Worm (Caenorhabditis elegans): ENCODE results near the gene hat-1.

Gene hat-1

ce11 chrIII:10396891-10397502, 10.1 kb downstream of the hat-1 start:
- TF ChIP-seq ces-1 (GFP tag; optimal IDR thresholded peaks at IDR 0.05) (no peak), lin-13 (GFP tag; optimal IDR thresholded peaks at IDR 0.05) (no peak), grh-1 (GFP tag; IDR thresholded peaks at IDR 0.05) (no peak), lin-14 (GFP tag; optimal IDR thresholded peaks at IDR 0.05) (peak; percentile 52), ets-5 (GFP tag; IDR thresholded peaks at IDR 0.05) (no peak), nhr-84 (tag; optimal IDR thresholded peaks at IDR 0.05) (no peak), elt-3 (tag; optimal IDR thresholded peaks at IDR 0.05) (no peak), unc-62 (GFP tag; optimal IDR thresholded peaks at IDR 0.05) (no peak)

ce11 chrIII:10395990-10396389, 11.1 kb downstream of the hat-1 start, which contains the start of gene M03C11.1:
Gene M03C11.1, minus strand, starts transcription at chrIII:10396090.
- TF ChIP-seq ceh-88 (GFP tag; IDR thresholded peaks at IDR 0.05) (no peak), lsy-2 (tag; optimal IDR thresholded peaks at IDR 0.05) (peak in 1 of 2 experiments; percentile 12)

- TF ChIP-seq skn-1 (tag; optimal IDR thresholded peaks at IDR 0.05) (no peak), nhr-237 (tag; optimal IDR thresholded peaks at IDR 0.05) (no peak), C16A3.4 (tag; optimal IDR thresholded peaks at IDR 0.05) (no peak), Y116A8C.19 (tag; optimal IDR thresholded peaks at IDR 0.05; ENCODE audit: borderline replicate concordance) (no peak), nhr-71 (tag; optimal IDR thresholded peaks at IDR 0.05) (no peak), sox-4 (tag; optimal IDR thresholded peaks at IDR 0.05) (no peak), nhr-28 (tag; optimal IDR thresholded peaks at IDR 0.05) (no peak), egl-27 (tag; optimal IDR thresholded peaks at IDR 0.05) (no peak), ces-1 (GFP tag; optimal IDR thresholded peaks at IDR 0.05) (no peak), snpc-4 (tag; optimal IDR thresholded peaks at IDR 0.05) (no peak), efl-1 (optimal IDR thresholded peaks at IDR 0.05) (no peak), efl-1 (GFP tag; optimal IDR thresholded peaks at IDR 0.05 in 1 of 2) (no peak)
Measured at ce11 chrIII:10391628-10392027, 15.4 kb downstream of the hat-1 start, which contains the start of gene M03C11.9. Gene M03C11.9, minus strand, starts transcription at chrIII:10391728.

- peak; percentile 87 for TF ChIP-seq dsc-1 (tag; optimal IDR thresholded peaks at IDR 0.05)
- peak; percentile 37 for TF ChIP-seq nhr-47 (tag; optimal IDR thresholded peaks at IDR 0.05)
- TF ChIP-seq egl-13 (tag; optimal IDR thresholded peaks at IDR 0.05): peak; percentile 72
- no peak for TF ChIP-seq nhr-84 (tag; optimal IDR thresholded peaks at IDR 0.05)
Measured at ce11 chrIII:10389608-10390007, 17.4 kb downstream of the hat-1 start.

- TF ChIP-seq jun-1 (tag; optimal IDR thresholded peaks at IDR 0.05) (no peak), efl-1 (optimal IDR thresholded peaks at IDR 0.05) (no peak), efl-1 (GFP tag; optimal IDR thresholded peaks at IDR 0.05 in 1 of 2) (no peak), lin-35 (GFP tag; optimal IDR thresholded peaks at IDR 0.05) (no peak), ceh-63 (GFP tag; optimal IDR thresholded peaks at IDR 0.05) (no peak), snu-23 (GFP tag; optimal IDR thresholded peaks at IDR 0.05) (no peak), ceh-90 (tag; optimal IDR thresholded peaks at IDR 0.05) (no peak), skn-1 (tag; optimal IDR thresholded peaks at IDR 0.05) (no peak), swsn-7 (tag; optimal IDR thresholded peaks at IDR 0.05) (no peak), lin-15B (tag; optimal IDR thresholded peaks at IDR 0.05) (no peak), unc-130 (tag; optimal IDR thresholded peaks at IDR 0.05) (no peak), fos-1 (tag; optimal IDR thresholded peaks at IDR 0.05) (no peak), nhr-76 (tag; optimal IDR thresholded peaks at IDR 0.05) (no peak), zip-4 (GFP tag; optimal IDR thresholded peaks at IDR 0.05) (no peak), dsc-1 (tag; optimal IDR thresholded peaks at IDR 0.05) (no peak), mef-2 (tag; optimal IDR thresholded peaks at IDR 0.05) (no peak), irx-1 (tag; optimal IDR thresholded peaks at IDR 0.05) (no peak), rnt-1 (tag; optimal IDR thresholded peaks at IDR 0.05) (no peak), aha-1 (tag; optimal IDR thresholded peaks at IDR 0.05) (no peak)
Measured at ce11 chrIII:10386476-10386875, 20.6 kb downstream of the hat-1 start, which contains the start of gene C38H2.3. Gene C38H2.3, minus strand, starts transcription at chrIII:10386576.

Data from whole organism, L1 larva.